Fruit fly (Drosophila melanogaster) whole organism, pupa: Measurements from ENCODE around the gene CG12811.

ENCODE experiments used
- CG14655 ChIP-seq: fragments of 200-800 bp; sonication (Bioruptor generic); optimal IDR thresholded peaks from 3 replicates; lab custom pipeline; 2017; ENCODE audit warnings: mild to moderate bottlenecking, missing biosample characterization, missing genetic modification reagents, missing genetic modification characterization
- CG15710 ChIP-seq: fragments of 200-800 bp; sonication (Bioruptor generic); optimal IDR thresholded peaks from 2 replicates; lab custom pipeline; 2018; ENCODE audit warnings: missing biosample characterization, mild to moderate bottlenecking, missing genetic modification characterization, moderate library complexity
- CG17806 ChIP-seq: fragments of 200-800 bp; sonication (Bioruptor generic); optimal IDR thresholded peaks from 2 replicates; lab custom pipeline; 2018; ENCODE audit warnings: missing biosample characterization, mild to moderate bottlenecking, missing genetic modification characterization, moderate library complexity
- CG4496 ChIP-seq: fragments of 200-800 bp; sonication (Bioruptor generic); IDR thresholded peaks from 3 replicates; pipeline ENCODE4 v1.3.6; 2022; ENCODE audit warnings: missing biosample characterization, missing genetic modification characterization
- CG8159 ChIP-seq: fragments of 200-800 bp; sonication (Bioruptor generic); optimal IDR thresholded peaks from 3 replicates; lab custom pipeline; 2018; ENCODE audit warnings: missing biosample characterization, mild to moderate bottlenecking, missing genetic modification characterization, moderate library complexity
- EcR ChIP-seq: fragments of 200-800 bp; sonication (Bioruptor generic); optimal IDR thresholded peaks from 3 replicates; lab custom pipeline; 2019; ENCODE audit warnings: missing biosample characterization, missing genetic modification characterization, mild to moderate bottlenecking, moderate library complexity, missing genetic modification reagents

- TF ChIP-seq CG14655 (GFP tag; lab: Kevin White, UChicago) = no peak
- no peak for TF ChIP-seq CG15710 (tag; lab: Kevin White, UChicago)
- no peak for TF ChIP-seq CG17806 (tag; lab: Kevin White, UChicago)
- no peak for TF ChIP-seq CG8159
- no peak for TF ChIP-seq CG4496 (GFP tag; lab: Robert Waterston, UW)
- no peak for TF ChIP-seq EcR (GFP tag; lab: Kevin White, UChicago)
Observed at dm6 chr3R:10059952-10060351, 11.4 kb upstream of the CG12811 start, which contains the start of gene Npc2c.
